Fruit fly (Drosophila melanogaster) whole organism, prepupa: ENCODE measurements around the gene CG15514.

ENCODE experiments used
- Blimp-1 ChIP-seq: fragments of 200-800 bp; sonication (Bioruptor generic); optimal IDR thresholded peaks from 3 replicates; lab custom pipeline; 2017; ENCODE audit warnings: missing biosample characterization, missing genetic modification characterization, mild to moderate bottlenecking, moderate library complexity, missing genetic modification reagents
- CG10631 ChIP-seq: fragments of 200-800 bp; sonication (Bioruptor generic); optimal IDR thresholded peaks from 2 replicates; lab custom pipeline; 2016; ENCODE audit warnings: missing biosample characterization, missing genetic modification characterization
- CG11294 ChIP-seq: fragments of 200-800 bp; sonication (Bioruptor generic); IDR thresholded peaks from 2 replicates; pipeline ENCODE4 v1.3.6; 2022; ENCODE audit warnings: missing biosample characterization, missing genetic modification characterization
- CG11762 ChIP-seq: fragments of 200-800 bp; sonication (Bioruptor generic); optimal IDR thresholded peaks from 3 replicates; lab custom pipeline; 2016; ENCODE audit warnings: missing biosample characterization, missing genetic modification characterization; ENCODE audit not compliant: insufficient read depth
- CG15336 ChIP-seq: fragments of 200-800 bp; sonication (Bioruptor generic); IDR thresholded peaks from 2 replicates; pipeline ENCODE4 v1.3.6; 2022; ENCODE audit warnings: missing biosample characterization, missing genetic modification characterization
- CG1621 ChIP-seq: fragments of 200-800 bp; sonication (Bioruptor generic); optimal IDR thresholded peaks from 3 replicates; lab custom pipeline; 2018; ENCODE audit warnings: missing biosample characterization, mild to moderate bottlenecking, missing genetic modification characterization
- CG16779 ChIP-seq: fragments of 200-800 bp; sonication (Bioruptor generic); optimal IDR thresholded peaks from 3 replicates; lab custom pipeline; 2017; ENCODE audit warnings: missing biosample characterization, mild to moderate bottlenecking, missing genetic modification characterization
- CG3032 ChIP-seq: fragments of 200-800 bp; optimal IDR thresholded peaks from 2 replicates; lab custom pipeline; 2019; ENCODE audit warnings: missing biosample characterization, mild to moderate bottlenecking, missing genetic modification characterization, moderate library complexity
- CG34406 ChIP-seq: fragments of 200-800 bp; sonication (Bioruptor generic); optimal IDR thresholded peaks from 3 replicates; lab custom pipeline; 2016; ENCODE audit warnings: missing biosample characterization, missing genetic modification characterization
- CG3919 ChIP-seq: fragments of 200-800 bp; sonication (Bioruptor generic); optimal IDR thresholded peaks from 3 replicates; lab custom pipeline; 2016; ENCODE audit warnings: missing biosample characterization, missing genetic modification characterization
- CG4318 ChIP-seq: fragments of 200-800 bp; sonication (Bioruptor generic); optimal IDR thresholded peaks from 3 replicates; lab custom pipeline; 2017; ENCODE audit warnings: missing biosample characterization, mild to moderate bottlenecking, missing genetic modification characterization
- CG6163 ChIP-seq: fragments of 200-800 bp; sonication (Bioruptor generic); IDR thresholded peaks from 3 replicates; pipeline ENCODE4 v1.3.6; 2022; ENCODE audit warnings: missing biosample characterization, missing genetic modification characterization
- CG6276 ChIP-seq: fragments of 200-800 bp; sonication (Bioruptor generic); optimal IDR thresholded peaks from 2 replicates; lab custom pipeline; 2017; ENCODE audit warnings: missing biosample characterization, mild to moderate bottlenecking, missing genetic modification characterization
- CG6792 ChIP-seq: fragments of 200-800 bp; sonication (Bioruptor generic); optimal IDR thresholded peaks from 3 replicates; lab custom pipeline; 2016; ENCODE audit warnings: missing biosample characterization, missing genetic modification characterization
- CG6808 ChIP-seq: fragments of 200-800 bp; sonication (Bioruptor generic); optimal IDR thresholded peaks from 3 replicates; lab custom pipeline; 2017; ENCODE audit warnings: missing biosample characterization, missing genetic modification characterization, mild to moderate bottlenecking, moderate library complexity, missing genetic modification reagents
- CG6854 ChIP-seq: fragments of 200-800 bp; sonication (Bioruptor generic); optimal IDR thresholded peaks from 2 replicates; lab custom pipeline; 2017; ENCODE audit warnings: missing biosample characterization, mild to moderate bottlenecking, missing genetic modification characterization
- CG7368 ChIP-seq: fragments of 200-800 bp; sonication (Bioruptor generic); optimal IDR thresholded peaks from 3 replicates; lab custom pipeline; 2016; ENCODE audit warnings: missing biosample characterization, missing genetic modification characterization
- CG8119 ChIP-seq: fragments of 200-800 bp; sonication (Bioruptor generic); IDR thresholded peaks from 3 replicates; pipeline ENCODE4 v1.3.6; 2022; ENCODE audit warnings: missing biosample characterization, missing genetic modification characterization
- CG9139 ChIP-seq: fragments of 200-800 bp; sonication (Bioruptor generic); optimal IDR thresholded peaks from 3 replicates; lab custom pipeline; 2017; ENCODE audit warnings: missing biosample characterization, mild to moderate bottlenecking, missing genetic modification characterization
- Eip75B ChIP-seq: fragments of 200-800 bp; sonication (Bioruptor generic); optimal IDR thresholded peaks from 3 replicates; lab custom pipeline; 2016; ENCODE audit warnings: missing biosample characterization, missing genetic modification characterization
- Eip78C ChIP-seq: fragments of 200-800 bp; sonication (Bioruptor generic); peaks from one replicate; lab custom pipeline; 2016; ENCODE audit warnings: missing biosample characterization, missing genetic modification characterization
- Eip93F ChIP-seq: fragments of 200-800 bp; sonication (Bioruptor generic); optimal IDR thresholded peaks from 2 replicates; lab custom pipeline; 2016; ENCODE audit warnings: missing biosample characterization, mild to moderate bottlenecking, missing genetic modification characterization
- Ets21C ChIP-seq: fragments of 200-800 bp; sonication (Bioruptor generic); optimal IDR thresholded peaks from 3 replicates; lab custom pipeline; 2016; ENCODE audit warnings: missing biosample characterization, missing genetic modification characterization
- Ets96B ChIP-seq: fragments of 200-800 bp; optimal IDR thresholded peaks from 2 replicates; lab custom pipeline; 2019; ENCODE audit warnings: missing biosample characterization, mild to moderate bottlenecking, missing genetic modification characterization, moderate library complexity
- Gug ChIP-seq: fragments of 200-800 bp; sonication (Bioruptor generic); IDR thresholded peaks from 2 replicates; pipeline ENCODE4 v1.3.6; 2022; ENCODE audit warnings: missing biosample characterization, missing genetic modification characterization
- Hr38 ChIP-seq: sonication (Bioruptor generic); optimal IDR thresholded peaks from 2 replicates; lab custom pipeline; 2016; ENCODE audit warnings: missing biosample characterization, missing genetic modification characterization
- Hr39 ChIP-seq: fragments of 200-800 bp; sonication (Bioruptor generic); optimal IDR thresholded peaks from 2 replicates; lab custom pipeline; 2016; ENCODE audit warnings: missing biosample characterization, missing genetic modification characterization
- Lpt ChIP-seq: fragments of 200-800 bp; sonication (Bioruptor generic); optimal IDR thresholded peaks from 3 replicates; lab custom pipeline; 2016; ENCODE audit warnings: missing biosample characterization, missing genetic modification characterization
- Met ChIP-seq: fragments of 200-800 bp; sonication (Bioruptor generic); optimal IDR thresholded peaks from 3 replicates; lab custom pipeline; 2016; ENCODE audit warnings: missing biosample characterization, missing genetic modification characterization
- OdsH ChIP-seq: fragments of 200-800 bp; sonication (Bioruptor generic); optimal IDR thresholded peaks from 3 replicates; lab custom pipeline; 2016; ENCODE audit warnings: missing biosample characterization, missing genetic modification characterization
- Sox102F ChIP-seq: fragments of 200-800 bp; sonication (Bioruptor generic); optimal IDR thresholded peaks from 2 replicates; lab custom pipeline; 2016; ENCODE audit warnings: missing biosample characterization, mild to moderate bottlenecking, missing genetic modification characterization
- Sox14 ChIP-seq: fragments of 200-800 bp; sonication (Bioruptor generic); optimal IDR thresholded peaks from 3 replicates; lab custom pipeline; 2016; ENCODE audit warnings: missing biosample characterization, missing genetic modification characterization
- achi ChIP-seq: fragments of 200-800 bp; sonication (Bioruptor generic); optimal IDR thresholded peaks from 3 replicates; lab custom pipeline; 2016; ENCODE audit warnings: missing biosample characterization, missing genetic modification characterization
- acj6 ChIP-seq: fragments of 200-800 bp; sonication (Bioruptor generic); optimal IDR thresholded peaks from 3 replicates; lab custom pipeline; 2016; ENCODE audit warnings: missing biosample characterization, missing genetic modification characterization
- cyc ChIP-seq: fragments of 200-800 bp; sonication (Bioruptor generic); optimal IDR thresholded peaks from 3 replicates; lab custom pipeline; 2016; ENCODE audit warnings: missing biosample characterization, missing genetic modification characterization
- eg ChIP-seq: fragments of 200-800 bp; sonication (Bioruptor generic); IDR thresholded peaks from 3 replicates; pipeline ENCODE4 v1.3.6; 2022; ENCODE audit warnings: missing biosample characterization, missing genetic modification characterization
- fd59A ChIP-seq: fragments of 200-800 bp; sonication (Bioruptor generic); optimal IDR thresholded peaks from 2 replicates; lab custom pipeline; 2017; ENCODE audit warnings: missing biosample characterization, mild to moderate bottlenecking, missing genetic modification characterization, missing genetic modification reagents
- fd85E ChIP-seq: fragments of 200-800 bp; sonication (Bioruptor generic); optimal IDR thresholded peaks from 3 replicates; lab custom pipeline; 2016; ENCODE audit warnings: missing biosample characterization, missing genetic modification characterization
- fkh ChIP-seq: fragments of 200-800 bp; sonication (Bioruptor generic); optimal IDR thresholded peaks from 3 replicates; lab custom pipeline; 2017; ENCODE audit warnings: missing biosample characterization, mild to moderate bottlenecking, missing genetic modification characterization, moderate library complexity
- lz ChIP-seq: fragments of 200-800 bp; sonication (Bioruptor generic); optimal IDR thresholded peaks from 3 replicates; lab custom pipeline; 2016; ENCODE audit warnings: missing biosample characterization, missing genetic modification characterization
- pdm3 ChIP-seq: fragments of 200-800 bp; sonication (Bioruptor generic); optimal IDR thresholded peaks from 3 replicates; lab custom pipeline; 2016; ENCODE audit warnings: missing biosample characterization, missing genetic modification characterization
- salr ChIP-seq, 2 experiments: fragments of 200-800 bp; sonication (Bioruptor generic); optimal IDR thresholded peaks; 3 replicates each; lab custom pipeline; 2016 to 2018; ENCODE audit warnings: missing biosample characterization in 2 of 2, missing genetic modification characterization in 2 of 2, mild to moderate bottlenecking in 1 of 2
- spab ChIP-seq: fragments of 200-800 bp; sonication (Bioruptor generic); optimal IDR thresholded peaks from 2 replicates; lab custom pipeline; 2017; ENCODE audit warnings: missing biosample characterization, mild to moderate bottlenecking, missing genetic modification characterization, missing genetic modification reagents
- ss ChIP-seq, 2 experiments: fragments of 200-800 bp; sonication (Bioruptor generic); optimal IDR thresholded peaks; 2 replicates in 1 of 2; 3 replicates in 1 of 2; lab custom pipeline; 2017 to 2018; ENCODE audit warnings: mild to moderate bottlenecking in 2 of 2, missing biosample characterization in 2 of 2, missing genetic modification characterization in 2 of 2, moderate library complexity in 1 of 2
- svp ChIP-seq: fragments of 200-800 bp; sonication (Bioruptor generic); peaks from one replicate; lab custom pipeline; 2016; ENCODE audit warnings: missing biosample characterization, missing genetic modification characterization

The CG15514 gene

dm6 chr3R:29859763-29860162 is 1.5 kb downstream of the CG15514 start (continued):
- no peak for TF ChIP-seq Eip93F (GFP tag; lab: Kevin White, UChicago)
- TF ChIP-seq fd85E (GFP tag; lab: Kevin White, UChicago) = no peak
- no peak for TF ChIP-seq CG6808
- no peak for TF ChIP-seq CG16779 (tag; lab: Kevin White, UChicago)
- no peak for TF ChIP-seq Eip75B (GFP tag; lab: Kevin White, UChicago)
- TF ChIP-seq CG11294 (GFP tag; lab: Robert Waterston, UW) = no peak
- TF ChIP-seq Ets21C = no peak
- TF ChIP-seq Lpt (GFP tag; lab: Kevin White, UChicago) = no peak
- no peak for TF ChIP-seq CG6163 (GFP tag; lab: Robert Waterston, UW)
- peak; percentile 77 for TF ChIP-seq eg (GFP tag; lab: Robert Waterston, UW)
- TF ChIP-seq Gug (GFP tag; lab: Robert Waterston, UW) = 0 out of 2 replicates have a peak, but pooled peaks have one; percentile 9
- TF ChIP-seq CG9139 (GFP tag; lab: Kevin White, UChicago) = no peak
- no peak for TF ChIP-seq svp (GFP tag; lab: Kevin White, UChicago)
- no peak for TF ChIP-seq CG4318 (GFP tag; lab: Kevin White, UChicago)
- TF ChIP-seq Eip78C (GFP tag; lab: Kevin White, UChicago) = no peak

DNA sequence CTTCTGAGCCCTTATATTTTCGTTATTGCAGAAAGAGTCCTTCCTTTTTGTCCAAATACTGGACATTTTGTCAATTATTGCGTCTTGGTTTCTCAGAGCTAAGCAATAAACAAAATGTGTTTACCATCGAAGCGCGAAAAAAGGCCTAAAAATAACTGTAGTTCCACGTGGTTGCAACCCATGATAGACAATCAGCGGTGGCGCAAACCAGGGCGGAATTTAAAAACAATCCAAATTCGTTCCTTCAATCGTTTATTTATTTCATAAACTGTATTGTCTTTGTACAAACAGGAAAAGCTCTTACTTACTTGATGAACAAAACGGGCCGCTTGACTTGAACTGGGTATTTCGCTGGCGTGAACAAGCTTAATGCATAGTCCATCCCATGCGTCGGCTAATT is 2.5 kb downstream of the CG15514 start, which contains the start of gene CG7824:
Gene CG7824, minus strand, starts transcription at position 131 of the 400 bp plus-strand sequence.
- TF ChIP-seq Blimp-1 (GFP tag; lab: Kevin White, UChicago) = no peak
- TF ChIP-seq Eip93F (GFP tag; lab: Kevin White, UChicago) = no peak
- TF ChIP-seq CG1621 (tag; lab: Kevin White, UChicago) = peak; percentile 41

DNA sequence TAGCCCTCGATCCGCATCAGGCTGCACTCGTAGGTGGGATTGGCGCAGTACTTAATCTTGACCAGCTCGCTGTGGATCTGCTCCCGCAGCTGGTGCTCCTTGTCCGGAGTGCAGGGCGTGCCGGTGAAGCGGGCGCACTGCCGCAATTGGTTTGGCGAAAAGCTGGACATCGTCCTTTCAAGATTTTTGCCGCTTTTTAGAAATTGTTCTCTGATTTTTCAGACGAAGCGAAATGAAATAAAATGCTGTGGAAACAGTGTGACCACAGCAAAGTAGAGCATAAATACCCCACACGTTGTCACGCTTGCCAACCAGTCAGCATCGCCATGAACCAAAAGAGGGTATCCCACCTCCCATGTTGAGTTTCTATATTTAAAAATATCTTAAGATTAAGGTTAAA is 4.1 kb downstream of the CG15514 start, which contains the start of gene dgt1:
Gene dgt1, minus strand, starts transcription at position 264 of the 400 bp plus-strand sequence.
- no peak for TF ChIP-seq Hr39 (GFP tag; lab: Kevin White, UChicago)
- peak; percentile 7 for TF ChIP-seq CG6854
- no peak for TF ChIP-seq fd59A (GFP tag; lab: Kevin White, UChicago)

DNA sequence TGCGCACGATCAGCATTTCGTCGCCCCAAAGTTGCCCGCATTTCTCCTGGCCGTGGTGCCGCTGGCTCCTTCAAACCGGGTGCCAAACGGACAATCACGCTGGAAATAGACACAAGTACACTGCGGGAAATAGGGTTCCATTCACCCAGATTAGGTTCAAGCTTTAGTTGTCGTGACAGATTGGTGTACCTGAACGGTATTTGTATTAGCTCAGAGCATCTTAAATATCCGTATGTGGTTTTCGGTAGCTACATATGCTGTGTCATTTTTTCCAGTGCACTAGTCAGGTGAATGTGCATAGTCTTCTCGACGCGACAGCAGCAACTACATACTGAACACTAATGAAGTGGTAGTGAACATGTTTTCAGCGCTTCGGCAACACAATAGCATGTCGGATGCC is 14.2 kb downstream of the CG15514 start:
- TF ChIP-seq fd59A (GFP tag; lab: Kevin White, UChicago) (peak; percentile 61), ss (GFP tag; optimal IDR thresholded peaks at IDR 0.05; lab: Kevin White, UChicago) (no peak), achi (peak; percentile 50), acj6 (no peak), CG7368 (peak; percentile 38), CG6792 (GFP tag; lab: Kevin White, UChicago) (no peak), Sox14 (GFP tag; lab: Kevin White, UChicago) (no peak), salr (GFP tag; optimal IDR thresholded peaks at IDR 0.05; lab: Kevin White, UChicago) (peak in 1 of 2 experiments; percentile 65), CG11762 (GFP tag; lab: Kevin White, UChicago) (peak; percentile 5), fkh (GFP tag; lab: Kevin White, UChicago) (no peak), CG34406 (GFP tag; lab: Kevin White, UChicago) (no peak), lz (no peak), CG8119 (GFP tag; lab: Robert Waterston, UW) (peak; percentile 91), OdsH (GFP tag; lab: Kevin White, UChicago) (no peak), Ets96B (tag; lab: Kevin White, UChicago) (peak; percentile 64), cyc (no peak), Lpt (GFP tag; lab: Kevin White, UChicago) (peak; percentile 48), svp (GFP tag; lab: Kevin White, UChicago) (no peak), CG11294 (GFP tag; lab: Robert Waterston, UW) (peak; percentile 50; the same call in 1 of the 2 replicates), CG3919 (GFP tag; lab: Kevin White, UChicago) (no peak), Sox102F (GFP tag; lab: Kevin White, UChicago) (no peak), CG1621 (tag; lab: Kevin White, UChicago) (peak; percentile 66), CG15336 (GFP tag; lab: Robert Waterston, UW) (peak; percentile 92), Hr39 (GFP tag; lab: Kevin White, UChicago) (no peak), CG6276 (GFP tag; lab: Kevin White, UChicago) (no peak), Hr38 (GFP tag; lab: Kevin White, UChicago) (peak; percentile 22), Met (GFP tag; lab: Kevin White, UChicago) (no peak), CG6854 (no peak), CG6163 (GFP tag; lab: Robert Waterston, UW) (peak; percentile 91), fd85E (GFP tag; lab: Kevin White, UChicago) (no peak), spab (no peak), CG3032 (tag; lab: Kevin White, UChicago) (peak; percentile 67), pdm3 (no peak), CG10631 (GFP tag; lab: Kevin White, UChicago) (no peak), Eip78C (GFP tag; lab: Kevin White, UChicago) (no peak)
